Fruit fly (Drosophila melanogaster): ENCODE measurements around the gene ltl.

ltl gene

dm6 chr3L:7545562-7545961 is 26.8 kb downstream of the ltl start:
- TF ChIP-seq CrebA (GFP tag; optimal IDR thresholded peaks at IDR 0.05; ENCODE audit: borderline replicate concordance) (no peak), lola (GFP tag; optimal IDR thresholded peaks at IDR 0.05) (no peak), Rel (GFP tag; optimal IDR thresholded peaks at IDR 0.05) (no peak), Rel (tag; optimal IDR thresholded peaks at IDR 0.05) (no peak), N (GFP tag; optimal IDR thresholded peaks at IDR 0.05) (no peak), fru (GFP tag; optimal IDR thresholded peaks at IDR 0.05) (no peak), Dfd (GFP tag; optimal IDR thresholded peaks at IDR 0.05) (no peak), sv (GFP tag; optimal IDR thresholded peaks at IDR 0.05) (no peak), dl (GFP tag; optimal IDR thresholded peaks at IDR 0.05; ENCODE audit: insufficient read depth in 1 of 2, partially characterized antibody in 2 of 2) (no peak)

- no peak for TF ChIP-seq dsf (GFP tag; optimal IDR thresholded peaks at IDR 0.05; ENCODE audit: borderline replicate concordance)
- no peak for TF ChIP-seq foxo (GFP tag; optimal IDR thresholded peaks at IDR 0.05)
- no peak for TF ChIP-seq CG32264 (GFP tag; optimal IDR thresholded peaks at IDR 0.05)
- no peak for TF ChIP-seq jim (GFP tag; optimal IDR thresholded peaks at IDR 0.05)
- no peak for TF ChIP-seq sv (GFP tag; optimal IDR thresholded peaks at IDR 0.05)
- TF ChIP-seq dl (GFP tag; optimal IDR thresholded peaks at IDR 0.05; ENCODE audit: insufficient read depth in 1 of 2, partially characterized antibody in 2 of 2), result no peak
- no peak for TF ChIP-seq woc (GFP tag; optimal IDR thresholded peaks at IDR 0.05)
- no peak for TF ChIP-seq br (GFP tag; optimal IDR thresholded peaks at IDR 0.05)
These were observed 31.4 kb downstream of the ltl start for dm6 chr3L:7550225-7550624.

- no peak for TF ChIP-seq Rel (GFP tag; optimal IDR thresholded peaks at IDR 0.05)
- no peak for TF ChIP-seq Rel (tag; optimal IDR thresholded peaks at IDR 0.05)
- no peak for TF ChIP-seq foxo (GFP tag; optimal IDR thresholded peaks at IDR 0.05)
- no peak for TF ChIP-seq OdsH (GFP tag; optimal IDR thresholded peaks at IDR 0.05)
- no peak for TF ChIP-seq Hnf4 (GFP tag; optimal IDR thresholded peaks at IDR 0.05)
- no peak for TF ChIP-seq sage (GFP tag; optimal IDR thresholded peaks at IDR 0.05)
- no peak for TF ChIP-seq jim (GFP tag; optimal IDR thresholded peaks at IDR 0.05)
- TF ChIP-seq Jra (GFP tag; optimal IDR thresholded peaks at IDR 0.05), result no peak
- TF ChIP-seq Myc (optimal IDR thresholded peaks at IDR 0.05), result no peak
- TF ChIP-seq Abd-B (GFP tag; optimal IDR thresholded peaks at IDR 0.05), result no peak
- TF ChIP-seq HLH106 (tag; optimal IDR thresholded peaks at IDR 0.05), result no peak
- TF ChIP-seq dsf (GFP tag; optimal IDR thresholded peaks at IDR 0.05; ENCODE audit: borderline replicate concordance), result no peak
- TF ChIP-seq lola (GFP tag; optimal IDR thresholded peaks at IDR 0.05), result no peak
- no peak for TF ChIP-seq Mio (GFP tag; optimal IDR thresholded peaks at IDR 0.05)
These were observed 33.6 kb downstream of the ltl start for dm6 chr3L:7552446-7552845.

dm6 chr3L:7553062-7553461 is 34.3 kb downstream of the ltl start:
- TF ChIP-seq lola (GFP tag; optimal IDR thresholded peaks at IDR 0.05) (no peak), Rel (GFP tag; optimal IDR thresholded peaks at IDR 0.05) (no peak), Rel (tag; optimal IDR thresholded peaks at IDR 0.05) (no peak), OdsH (GFP tag; optimal IDR thresholded peaks at IDR 0.05) (no peak)

- no peak for TF ChIP-seq dl (GFP tag; optimal IDR thresholded peaks at IDR 0.05; ENCODE audit: insufficient read depth in 1 of 2, partially characterized antibody in 2 of 2)
- TF ChIP-seq woc (GFP tag; optimal IDR thresholded peaks at IDR 0.05), result no peak
- TF ChIP-seq CrebA (GFP tag; optimal IDR thresholded peaks at IDR 0.05; ENCODE audit: borderline replicate concordance), result no peak
These were observed 41.1 kb downstream of the ltl start, which contains the start of gene CG14837 for dm6 chr3L:7559937-7560336. TSS of gene CG14837 (minus strand) at chr3L:7560037.

dm6 chr3L:7560580-7560979 is 41.8 kb downstream of the ltl start:
- no peak for TF ChIP-seq Rel (GFP tag; optimal IDR thresholded peaks at IDR 0.05)
- no peak for TF ChIP-seq Rel (tag; optimal IDR thresholded peaks at IDR 0.05)
- TF ChIP-seq N (GFP tag; optimal IDR thresholded peaks at IDR 0.05), result no peak
- TF ChIP-seq sv (GFP tag; optimal IDR thresholded peaks at IDR 0.05), result no peak

- TF ChIP-seq brk (GFP tag; optimal IDR thresholded peaks at IDR 0.05), result no peak
- no peak for TF ChIP-seq Hr78 (GFP tag; optimal IDR thresholded peaks at IDR 0.05)
- TF ChIP-seq ey (GFP tag; optimal IDR thresholded peaks at IDR 0.05), result no peak
- no peak for TF ChIP-seq Dfd (GFP tag; optimal IDR thresholded peaks at IDR 0.05)
These were observed 43.5 kb downstream of the ltl start, which contains the start of gene frac for dm6 chr3L:7562310-7562709. TSS of gene frac (plus strand) at chr3L:7562610.

dm6 chr3L:7572948-7573347 is 54.2 kb downstream of the ltl start:
- TF ChIP-seq rgr (GFP tag; optimal IDR thresholded peaks at IDR 0.05) (no peak), GATAd (GFP tag; optimal IDR thresholded peaks at IDR 0.05) (no peak), h (GFP tag; optimal IDR thresholded peaks at IDR 0.05) (no peak), HLH106 (tag; optimal IDR thresholded peaks at IDR 0.05) (no peak), fru (GFP tag; optimal IDR thresholded peaks at IDR 0.05) (no peak), Hr78 (GFP tag; optimal IDR thresholded peaks at IDR 0.05) (no peak), foxo (GFP tag; optimal IDR thresholded peaks at IDR 0.05) (no peak), CG32264 (GFP tag; optimal IDR thresholded peaks at IDR 0.05) (no peak), pan (optimal IDR thresholded peaks at IDR 0.05) (no peak), Rel (GFP tag; optimal IDR thresholded peaks at IDR 0.05) (no peak), Rel (tag; optimal IDR thresholded peaks at IDR 0.05) (no peak), tai (GFP tag; optimal IDR thresholded peaks at IDR 0.05) (no peak)
